Fruit fly (Drosophila melanogaster): ENCODE results near the gene Cpr76Ba.

Gene Cpr76Ba

DNA sequence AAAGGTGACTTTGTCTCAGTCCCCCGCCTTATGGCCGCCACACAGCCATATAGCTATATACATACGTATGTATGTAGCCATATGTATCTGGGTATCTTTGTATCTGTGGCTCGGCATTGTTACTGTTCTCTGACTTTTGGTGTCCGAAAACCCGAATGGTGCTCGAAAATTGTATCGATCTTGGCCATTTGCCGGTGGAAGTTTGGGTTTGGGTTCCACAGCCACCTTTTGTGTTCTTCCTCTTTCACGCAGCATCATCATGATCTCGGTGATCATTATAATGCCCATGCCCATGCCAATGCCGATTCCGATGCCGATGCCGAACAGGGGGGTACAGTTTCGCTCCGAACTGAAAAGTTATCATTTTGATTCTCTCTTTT is 39.9 kb upstream of the Cpr76Ba start (continued):
- TF ChIP-seq NC2β (GFP tag; optimal IDR thresholded peaks at IDR 0.05) (no peak), croc (GFP tag; conservative IDR thresholded peaks at IDR 0.05) (no peak), CG7556 (GFP tag; optimal IDR thresholded peaks at IDR 0.05) (no peak), ap (GFP tag; IDR thresholded peaks at IDR 0.05) (no peak), zf30C (GFP tag; optimal IDR thresholded peaks at IDR 0.05) (no peak), tll (GFP tag; optimal IDR thresholded peaks at IDR 0.05) (peak in 1 of 2 experiments; percentile 66), CG8290 (GFP tag; optimal IDR thresholded peaks at IDR 0.05) (no peak), CG8290 (tag; optimal IDR thresholded peaks at IDR 0.05) (no peak), HmgD (GFP tag; optimal IDR thresholded peaks at IDR 0.05) (no peak), CG1529 (GFP tag; optimal IDR thresholded peaks at IDR 0.05) (no peak), lov (optimal IDR thresholded peaks at IDR 0.05) (no peak), lov (GFP tag; IDR thresholded peaks at IDR 0.05) (no peak), CG10274 (GFP tag; optimal IDR thresholded peaks at IDR 0.05) (no peak), CG12236 (GFP tag; optimal IDR thresholded peaks at IDR 0.05) (no peak), CG7745 (tag; optimal IDR thresholded peaks at IDR 0.05) (no peak), Oaz (GFP tag; IDR thresholded peaks at IDR 0.05) (no peak), btn (GFP tag; optimal IDR thresholded peaks at IDR 0.05) (no peak), Dip3 (GFP tag; optimal IDR thresholded peaks at IDR 0.05) (no peak), grn (GFP tag; optimal IDR thresholded peaks at IDR 0.05) (no peak), oc (tag; optimal IDR thresholded peaks at IDR 0.05) (no peak), crp (GFP tag; optimal IDR thresholded peaks at IDR 0.05) (no peak), CG12071 (GFP tag; optimal IDR thresholded peaks at IDR 0.05) (no peak), CG4820 (GFP tag; optimal IDR thresholded peaks at IDR 0.05) (no peak), D (optimal IDR thresholded peaks at IDR 0.05) (peak; percentile 85), D (GFP tag; optimal IDR thresholded peaks at IDR 0.05) (no peak), lbe (GFP tag; optimal IDR thresholded peaks at IDR 0.05) (peak; percentile 28), CG10431 (GFP tag; optimal IDR thresholded peaks at IDR 0.05) (no peak), Bteb2 (GFP tag; optimal IDR thresholded peaks at IDR 0.05) (no peak), CG12104 (GFP tag; optimal IDR thresholded peaks at IDR 0.05) (no peak), onecut (GFP tag; IDR thresholded peaks at IDR 0.05) (peak; percentile 23; the same call in 1 of the 2 replicates), CG1647 (GFP tag; optimal IDR thresholded peaks at IDR 0.05) (no peak), Bgb (GFP tag; IDR thresholded peaks at IDR 0.05; ENCODE audit: partially characterized antibody) (no peak), ftz-f1 (GFP tag; optimal IDR thresholded peaks at IDR 0.05) (no peak), Taf1 (GFP tag; IDR thresholded peaks at IDR 0.05) (no peak), TFAM (GFP tag; optimal IDR thresholded peaks at IDR 0.05) (no peak), chinmo (GFP tag; IDR thresholded peaks at IDR 0.05; ENCODE audit: partially characterized antibody) (no peak), en (GFP tag; optimal IDR thresholded peaks at IDR 0.05) (no peak), HmgZ (tag; optimal IDR thresholded peaks at IDR 0.05) (no peak), CG8281 (tag; optimal IDR thresholded peaks at IDR 0.05) (no peak), vvl (GFP tag; IDR thresholded peaks at IDR 0.05) (no peak), CG18599 (GFP tag; optimal IDR thresholded peaks at IDR 0.05) (no peak), sens (GFP tag) (peak; percentile 69), Vsx1 (GFP tag; optimal IDR thresholded peaks at IDR 0.05) (no peak)

Measured in whole organism, embryonic.